Worm (Caenorhabditis elegans): ENCODE data around the gene T19C4.5.

DNA sequence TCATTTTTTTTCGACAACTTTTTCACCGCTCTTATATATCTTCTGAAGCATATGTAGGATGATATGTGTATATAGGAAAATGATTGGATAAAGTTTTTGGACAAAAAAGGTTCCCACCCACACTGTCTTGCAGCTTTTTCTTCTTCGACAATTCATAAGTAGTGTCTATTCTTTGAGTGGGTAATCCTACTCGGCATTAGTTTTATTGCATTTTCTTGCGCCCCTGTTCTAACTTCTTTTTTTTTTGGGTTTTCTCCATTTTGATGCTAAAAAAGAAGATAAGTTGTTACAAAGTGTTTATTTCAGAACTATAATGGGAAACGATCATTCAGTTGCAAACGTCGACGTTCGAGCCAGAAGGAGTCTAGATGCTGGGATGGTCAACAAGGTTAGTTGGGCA is 37.7 kb upstream of the T19C4.5 start, which contains the start of gene glb-3:
- no peak for TF ChIP-seq isw-1 (GFP tag; IDR thresholded peaks at IDR 0.05)
- TF ChIP-seq blmp-1 (tag; optimal IDR thresholded peaks at IDR 0.05) = no peak
- TF ChIP-seq elt-2 (tag; optimal IDR thresholded peaks at IDR 0.05) = no peak
- no peak for TF ChIP-seq mdl-1 (tag; optimal IDR thresholded peaks at IDR 0.05)
- no peak for TF ChIP-seq mep-1 (tag; optimal IDR thresholded peaks at IDR 0.05)
- no peak for TF ChIP-seq sox-4 (tag; optimal IDR thresholded peaks at IDR 0.05)
- no peak for TF ChIP-seq ceh-88 (GFP tag; IDR thresholded peaks at IDR 0.05)
- no peak for TF ChIP-seq ztf-4 (tag; optimal IDR thresholded peaks at IDR 0.05)
- TF ChIP-seq fos-1 (tag; optimal IDR thresholded peaks at IDR 0.05) = no peak
- no peak for TF ChIP-seq nhr-90 (tag; optimal IDR thresholded peaks at IDR 0.05; ENCODE audit: poor library complexity)

All from whole organism, L1 larva.